Worm (Caenorhabditis elegans) whole organism, young adult: ENCODE results near the gene spp-9.
A peak's percentile ranks its signal among the peaks of the same experiment; 100 is the strongest.

Experiments used
- B0035.1 ChIP-seq: sonication (generic microtip); optimal IDR thresholded peaks from 2 replicates; lab custom pipeline; 2016; ENCODE audit warnings: missing genetic modification characterization, mild to moderate bottlenecking, missing compliant biosample characterization, missing genotype, missing genetic modification reagents
- T26A5.8 ChIP-seq: sonication (generic microtip); optimal IDR thresholded peaks from 2 replicates; lab custom pipeline; 2016; ENCODE audit warnings: missing genetic modification characterization, missing compliant biosample characterization
- dpl-1 ChIP-seq: fragments of 150-350 bp; optimal IDR thresholded peaks from 2 replicates; lab custom pipeline; 2014; ENCODE audit warnings: missing biosample characterization, missing genetic modification reagents, missing genetic modification characterization
- gei-17 ChIP-seq: fragments of 200-800 bp; sonication (Bioruptor generic); optimal IDR thresholded peaks from 2 replicates; lab custom pipeline; 2018; ENCODE audit warnings: mild to moderate bottlenecking, missing genetic modification characterization, missing compliant biosample characterization

DNA sequence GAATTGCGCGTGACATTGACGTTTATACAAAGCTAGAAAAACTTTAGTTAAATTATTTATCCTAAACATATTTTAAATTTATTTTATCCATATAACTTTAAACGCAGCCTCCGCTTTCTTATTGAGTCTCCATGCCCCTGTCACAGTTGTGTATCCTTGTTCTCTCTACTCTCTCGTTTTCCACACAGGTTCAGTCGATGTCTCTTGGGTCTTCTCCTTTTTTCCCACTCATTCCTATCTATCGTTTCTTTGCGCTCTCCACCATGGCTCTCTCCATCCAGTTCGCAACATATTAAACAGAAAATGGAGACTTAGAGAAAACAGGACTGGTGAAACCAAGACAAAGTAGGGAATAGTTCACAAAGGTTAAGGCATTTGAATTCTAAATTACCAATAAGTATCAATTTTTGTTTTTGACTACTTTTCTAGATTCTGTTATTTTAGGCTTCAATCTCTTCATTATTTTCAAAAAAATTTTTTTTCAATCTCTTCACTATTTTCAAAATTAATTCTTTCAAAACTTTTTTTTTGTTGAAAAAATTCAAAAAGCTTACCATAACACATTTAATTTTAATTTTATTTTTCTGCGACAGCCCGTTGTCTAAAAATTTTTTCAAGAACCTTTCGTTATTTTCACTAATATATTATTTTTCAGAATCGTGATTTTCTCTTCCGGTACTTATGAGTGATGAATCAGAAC, 34.6 kb downstream of the spp-9 start, which contains the start of gene sdc-2:
- no peak for TF ChIP-seq B0035.1 (tag; lab: Kevin White, UChicago)
- TF ChIP-seq T26A5.8 (tag; lab: Kevin White, UChicago): no peak
- no peak for TF ChIP-seq dpl-1 (GFP tag; lab: Kevin White, UChicago)
- peak; percentile 93 for TF ChIP-seq gei-17 (GFP tag; lab: Kevin White, UChicago)
